Fruit fly (Drosophila melanogaster) whole organism, embryonic: ENCODE measurements around the gene CG34310.

Experiments
- Aef1 ChIP-seq: fragments of 200-800 bp; sonication (Bioruptor generic); IDR thresholded peaks from 3 replicates; pipeline ENCODE4 v1.3.6; 2022; ENCODE audit warnings: missing biosample characterization, missing genetic modification characterization
- Asciz ChIP-seq: fragments of 200-800 bp; sonication (Bioruptor generic); optimal IDR thresholded peaks from 2 replicates; lab custom pipeline; 2017; ENCODE audit warnings: missing biosample characterization, mild to moderate bottlenecking, missing genetic modification characterization, missing genetic modification reagents
- B-H1 ChIP-seq: fragments of 200-800 bp; sonication (Bioruptor generic); IDR thresholded peaks from 3 replicates; pipeline ENCODE4 v1.3.6; 2022; ENCODE audit warnings: missing biosample characterization, missing genetic modification characterization
- Blimp-1 ChIP-seq: fragments of 200-800 bp; sonication (Bioruptor generic); optimal IDR thresholded peaks from 3 replicates; lab custom pipeline; 2018; ENCODE audit warnings: missing biosample characterization, missing genetic modification characterization, mild to moderate bottlenecking, moderate library complexity, missing genetic modification reagents
- CG1024 ChIP-seq: fragments of 200-800 bp; sonication (Bioruptor generic); IDR thresholded peaks from 2 replicates; pipeline ENCODE4 v1.3.6; 2022; ENCODE audit warnings: missing biosample characterization, missing genetic modification characterization
- CG10321 ChIP-seq: fragments of 200-800 bp; sonication (Bioruptor generic); IDR thresholded peaks from 2 replicates; pipeline ENCODE4 v1.3.6; 2022; ENCODE audit warnings: missing biosample characterization, missing genetic modification characterization
- CG11247 ChIP-seq: fragments of 200-800 bp; sonication (Bioruptor generic); IDR thresholded peaks from 2 replicates; pipeline ENCODE4 v1.3.6; 2022; ENCODE audit warnings: missing biosample characterization, missing genetic modification characterization
- CG12155 ChIP-seq: fragments of 200-800 bp; sonication (Bioruptor generic); optimal IDR thresholded peaks from 3 replicates; lab custom pipeline; 2016; ENCODE audit warnings: missing biosample characterization, missing genetic modification characterization
- CG1233 ChIP-seq: fragments of 200-800 bp; sonication (Bioruptor generic); optimal IDR thresholded peaks from 4 replicates; lab custom pipeline; 2018; ENCODE audit warnings: missing biosample characterization, mild to moderate bottlenecking, missing genetic modification characterization
- CG15696 ChIP-seq: fragments of 200-800 bp; sonication (Bioruptor generic); optimal IDR thresholded peaks from 2 replicates; lab custom pipeline; 2019; ENCODE audit warnings: missing biosample characterization, mild to moderate bottlenecking, missing genetic modification characterization, moderate library complexity
- CG16863 ChIP-seq: fragments of 200-800 bp; sonication (Bioruptor generic); optimal IDR thresholded peaks from 3 replicates; lab custom pipeline; 2016; ENCODE audit warnings: missing biosample characterization, missing genetic modification characterization
- CG17361 ChIP-seq: fragments of 200-800 bp; sonication (Bioruptor generic); IDR thresholded peaks from 3 replicates; pipeline ENCODE4 v1.3.6; 2022; ENCODE audit warnings: missing biosample characterization, missing genetic modification characterization
- CG1792 ChIP-seq: fragments of 200-800 bp; sonication (Bioruptor generic); optimal IDR thresholded peaks from 2 replicates; lab custom pipeline; 2016; ENCODE audit warnings: missing biosample characterization, missing genetic modification characterization
- CG3281 ChIP-seq: fragments of 200-800 bp; sonication (Bioruptor generic); optimal IDR thresholded peaks from 3 replicates; lab custom pipeline; 2017; ENCODE audit warnings: missing biosample characterization, mild to moderate bottlenecking, missing genetic modification characterization
- CG33557 ChIP-seq: fragments of 200-800 bp; sonication (Bioruptor generic); optimal IDR thresholded peaks from 2 replicates; lab custom pipeline; 2019; ENCODE audit warnings: missing biosample characterization, mild to moderate bottlenecking, missing genetic modification characterization, moderate library complexity
- CG34422 ChIP-seq: fragments of 200-800 bp; sonication (Bioruptor generic); IDR thresholded peaks from 3 replicates; pipeline ENCODE4 v1.3.6; 2022; ENCODE audit warnings: missing biosample characterization, missing genetic modification characterization
- CG42726 ChIP-seq: fragments of 200-800 bp; sonication (Bioruptor generic); IDR thresholded peaks from 2 replicates; pipeline ENCODE4 v1.3.6; 2022; ENCODE audit warnings: missing biosample characterization, missing genetic modification characterization; ENCODE audit not compliant: partially characterized antibody
- CG6689 ChIP-seq: fragments of 200-800 bp; sonication (Bioruptor generic); IDR thresholded peaks from 2 replicates; pipeline ENCODE4 v1.3.6; 2022; ENCODE audit warnings: missing biosample characterization, missing genetic modification characterization
- CG7786 ChIP-seq: fragments of 200-800 bp; sonication (Bioruptor generic); optimal IDR thresholded peaks from 2 replicates; lab custom pipeline; 2016; ENCODE audit warnings: missing biosample characterization, missing genetic modification characterization
- Chrac-16 ChIP-seq: fragments of 200-800 bp; sonication (Bioruptor generic); optimal IDR thresholded peaks from 3 replicates; lab custom pipeline; 2016; ENCODE audit warnings: missing biosample characterization, missing genetic modification characterization
- Dad ChIP-seq: fragments of 200-800 bp; sonication (Bioruptor generic); optimal IDR thresholded peaks from 3 replicates; lab custom pipeline; 2016; ENCODE audit warnings: missing biosample characterization, missing genetic modification characterization
- ERR ChIP-seq: fragments of 200-800 bp; sonication (Bioruptor generic); optimal IDR thresholded peaks from 2 replicates; lab custom pipeline; 2016; ENCODE audit warnings: missing biosample characterization, missing genetic modification characterization
- Eip74EF ChIP-seq, 2 experiments: fragments of 200-800 bp in 1 of 2; fragments of >200 bp in 1 of 2; sonication (Bioruptor generic) in 1 of 2; optimal IDR thresholded peaks; 2 replicates each; lab custom pipeline; 2017 to 2019; ENCODE audit warnings: missing biosample characterization in 2 of 2, missing genetic modification characterization in 2 of 2, mild to moderate bottlenecking in 1 of 2, moderate library complexity in 1 of 2
- Ets97D ChIP-seq: fragments of 200-800 bp; sonication (Bioruptor generic); optimal IDR thresholded peaks from 3 replicates; lab custom pipeline; 2016; ENCODE audit warnings: missing biosample characterization, missing genetic modification characterization
- H2.0 ChIP-seq: fragments of 200-800 bp; sonication (Bioruptor generic); IDR thresholded peaks from 2 replicates; pipeline ENCODE4 v1.3.6; 2022; ENCODE audit warnings: missing biosample characterization, missing genetic modification characterization
- Hey ChIP-seq: fragments of 200-800 bp; sonication (Bioruptor generic); optimal IDR thresholded peaks from 3 replicates; lab custom pipeline; 2018; ENCODE audit warnings: missing biosample characterization, mild to moderate bottlenecking, missing genetic modification characterization
- Hsf ChIP-seq: fragments of 200-800 bp; sonication (Bioruptor generic); optimal IDR thresholded peaks from 3 replicates; lab custom pipeline; 2016; ENCODE audit warnings: missing biosample characterization, missing genetic modification characterization
- Jarid2 ChIP-seq: fragments of 200-800 bp; sonication (Bioruptor generic); optimal IDR thresholded peaks from 3 replicates; lab custom pipeline; 2017; ENCODE audit warnings: mild to moderate bottlenecking, missing biosample characterization, missing genetic modification reagents, missing genetic modification characterization
- Kr ChIP-seq: fragments of 200-800 bp; sonication (Bioruptor generic); optimal IDR thresholded peaks from 2 replicates; lab custom pipeline; 2017; ENCODE audit warnings: missing biosample characterization, mild to moderate bottlenecking, missing genetic modification characterization
- Mad ChIP-seq: fragments of 200-800 bp; sonication (Bioruptor generic); optimal IDR thresholded peaks from 2 replicates; lab custom pipeline; 2016; ENCODE audit warnings: missing biosample characterization, missing genetic modification characterization
- Med ChIP-seq: fragments of 200-800 bp; sonication (Bioruptor generic); peaks from one replicate; lab custom pipeline; 2016; ENCODE audit warnings: missing biosample characterization, missing genetic modification characterization, mild to moderate bottlenecking, inconsistent platforms, moderate library complexity
- Meics ChIP-seq: fragments of 200-800 bp; sonication (Bioruptor generic); optimal IDR thresholded peaks from 2 replicates; lab custom pipeline; 2017; ENCODE audit warnings: missing biosample characterization, mild to moderate bottlenecking, missing genetic modification characterization
- TFAM ChIP-seq: fragments of 200-800 bp; sonication (Bioruptor generic); optimal IDR thresholded peaks from 2 replicates; lab custom pipeline; 2017; ENCODE audit warnings: missing biosample characterization, missing genetic modification characterization, inconsistent platforms
- Vsx1 ChIP-seq: fragments of 200-800 bp; sonication (Bioruptor generic); optimal IDR thresholded peaks from 2 replicates; lab custom pipeline; 2017; ENCODE audit warnings: missing biosample characterization, mild to moderate bottlenecking, missing genetic modification characterization, missing genetic modification reagents
- al ChIP-seq: fragments of 200-800 bp; sonication (Bioruptor generic); IDR thresholded peaks from 2 replicates; pipeline ENCODE4 v1.3.6; 2022; ENCODE audit warnings: missing biosample characterization, missing genetic modification characterization
- bbx ChIP-seq: fragments of 200-800 bp; sonication (Bioruptor generic); IDR thresholded peaks from 2 replicates; pipeline ENCODE4 v1.3.6; 2022; ENCODE audit warnings: missing biosample characterization, missing genetic modification characterization; ENCODE audit not compliant: partially characterized antibody
- croc ChIP-seq: fragments of 200-800 bp; sonication (Bioruptor generic); conservative IDR thresholded peaks from 3 replicates; pipeline ENCODE4 v1.3.6; 2022; ENCODE audit warnings: missing biosample characterization, missing genetic modification characterization
- disco-r ChIP-seq: fragments of 200-800 bp; sonication (Bioruptor generic); optimal IDR thresholded peaks from 2 replicates; lab custom pipeline; 2016; ENCODE audit warnings: missing biosample characterization, missing genetic modification characterization
- fd102C ChIP-seq: fragments of 200-800 bp; sonication (Bioruptor generic); optimal IDR thresholded peaks from 2 replicates; lab custom pipeline; 2018; ENCODE audit warnings: missing biosample characterization, mild to moderate bottlenecking, missing genetic modification characterization, moderate library complexity
- fd3F ChIP-seq: fragments of 200-800 bp; sonication (Bioruptor generic); optimal IDR thresholded peaks from 2 replicates; lab custom pipeline; 2018; ENCODE audit warnings: missing biosample characterization, mild to moderate bottlenecking, missing genetic modification characterization, moderate library complexity
- gsb-n ChIP-seq: fragments of 200-800 bp; sonication (Bioruptor generic); optimal IDR thresholded peaks from 3 replicates; lab custom pipeline; 2018; ENCODE audit warnings: missing biosample characterization, mild to moderate bottlenecking, missing genetic modification characterization
- lmd ChIP-seq: fragments of 200-800 bp; sonication (Bioruptor generic); IDR thresholded peaks from 2 replicates; pipeline ENCODE4 v1.3.6; 2022; ENCODE audit warnings: missing biosample characterization, missing genetic modification characterization
- mam ChIP-seq: fragments of 200-800 bp; sonication (Bioruptor generic); optimal IDR thresholded peaks from 3 replicates; lab custom pipeline; 2016; ENCODE audit warnings: missing biosample characterization, missing genetic modification characterization
- nerfin-1 ChIP-seq: fragments of 200-800 bp; sonication (Bioruptor generic); optimal IDR thresholded peaks from 3 replicates; lab custom pipeline; 2019; ENCODE audit warnings: missing biosample characterization, mild to moderate bottlenecking, missing genetic modification characterization, moderate library complexity
- nom ChIP-seq: fragments of 200-800 bp; sonication (Bioruptor generic); optimal IDR thresholded peaks from 2 replicates; lab custom pipeline; 2017; ENCODE audit warnings: missing biosample characterization, missing genetic modification characterization, mild to moderate bottlenecking, moderate library complexity, missing genetic modification reagents
- oc ChIP-seq: fragments of 200-800 bp; sonication (Bioruptor generic); optimal IDR thresholded peaks from 2 replicates; lab custom pipeline; 2018; ENCODE audit warnings: missing biosample characterization, mild to moderate bottlenecking, missing genetic modification characterization, moderate library complexity
- shn ChIP-seq: fragments of 200-800 bp; sonication (Bioruptor generic); optimal IDR thresholded peaks from 3 replicates; lab custom pipeline; 2016; ENCODE audit warnings: missing biosample characterization, missing genetic modification characterization
- slp2 ChIP-seq: fragments of 200-800 bp; sonication (Bioruptor generic); optimal IDR thresholded peaks from 2 replicates; lab custom pipeline; 2016; ENCODE audit warnings: missing biosample characterization, missing genetic modification characterization
- tna ChIP-seq: fragments of 200-800 bp; sonication (Bioruptor generic); IDR thresholded peaks from 2 replicates; pipeline ENCODE4 v1.3.6; 2022; ENCODE audit warnings: missing biosample characterization, missing genetic modification characterization; ENCODE audit not compliant: partially characterized antibody
- twi ChIP-seq: fragments of 200-800 bp; optimal IDR thresholded peaks from 2 replicates; lab custom pipeline; 2019; ENCODE audit warnings: missing biosample characterization, mild to moderate bottlenecking, missing genetic modification characterization, moderate library complexity
- usp ChIP-seq: fragments of >200 bp; optimal IDR thresholded peaks from 2 replicates; lab custom pipeline; 2017; ENCODE audit warnings: missing biosample characterization, missing genetic modification characterization
- yki ChIP-seq: fragments of >200 bp; optimal IDR thresholded peaks from 3 replicates; lab custom pipeline; 2018

The CG34310 gene

dm6 chr2L:6622642-6623162, 40.8 kb upstream of the CG34310 start, which contains the start of gene CG34345 (continued):
- TF ChIP-seq CG3281 (GFP tag; lab: Kevin White, UChicago) (no peak), oc (tag; lab: Kevin White, UChicago) (no peak), Med (GFP tag; lab: Kevin White, UChicago) (peak; percentile 90), lmd (no peak), CG1024 (GFP tag; lab: Robert Waterston, UW) (no peak), Vsx1 (GFP tag; lab: Kevin White, UChicago) (no peak), Asciz (GFP tag; lab: Kevin White, UChicago) (no peak), al (GFP tag; lab: Robert Waterston, UW) (no peak), Eip74EF (GFP tag; optimal IDR thresholded peaks at IDR 0.05; lab: Kevin White, UChicago) (no peak), H2.0 (GFP tag; lab: Robert Waterston, UW) (no peak), Meics (GFP tag; lab: Kevin White, UChicago) (no peak), CG34422 (GFP tag; lab: Robert Waterston, UW) (no peak), Chrac-16 (GFP tag; lab: Kevin White, UChicago) (peak; percentile 9), fd3F (no peak), usp (GFP tag; lab: Kevin White, UChicago) (no peak), TFAM (GFP tag; lab: Kevin White, UChicago) (no peak), CG42726 (GFP tag; lab: Robert Waterston, UW) (peak; percentile 48), Jarid2 (GFP tag; lab: Kevin White, UChicago) (no peak), nerfin-1 (no peak), CG11247 (no peak), CG7786 (GFP tag; lab: Kevin White, UChicago) (no peak), B-H1 (GFP tag; lab: Robert Waterston, UW) (no peak), Hey (no peak), CG33557 (no peak), Aef1 (GFP tag; lab: Robert Waterston, UW) (no peak), CG1233 (GFP tag; lab: Kevin White, UChicago) (no peak), Kr (no peak), mam (peak; percentile 43), Ets97D (GFP tag; lab: Kevin White, UChicago) (peak; percentile 86), CG1792 (GFP tag; lab: Kevin White, UChicago) (no peak), CG10321 (no peak), CG6689 (GFP tag; lab: Robert Waterston, UW) (no peak), bbx (GFP tag; lab: Robert Waterston, UW) (peak; percentile 78), CG17361 (GFP tag; lab: Robert Waterston, UW) (no peak), Mad (no peak), disco-r (GFP tag; lab: Kevin White, UChicago) (no peak), CG15696 (tag; lab: Kevin White, UChicago) (no peak), Hsf (peak; percentile 25), tna (GFP tag; lab: Robert Waterston, UW) (no peak), croc (GFP tag; lab: Robert Waterston, UW) (no peak), Dad (GFP tag; lab: Kevin White, UChicago) (no peak), Blimp-1 (GFP tag; lab: Kevin White, UChicago) (no peak), CG12155 (peak; percentile 4), CG16863 (no peak), nom (no peak), shn (GFP tag; lab: Kevin White, UChicago) (no peak), slp2 (GFP tag; lab: Kevin White, UChicago) (no peak), fd102C (GFP tag; lab: Kevin White, UChicago) (no peak), ERR (GFP tag; lab: Kevin White, UChicago) (no peak), gsb-n (tag; lab: Kevin White, UChicago) (no peak), twi (tag; lab: Kevin White, UChicago) (no peak), yki (lab: Kevin White, UChicago) (no peak)
